Worm (Caenorhabditis elegans) whole organism, L4 larva: ENCODE data around the gene fipr-7.
A peak's percentile ranks its signal among the peaks of the same experiment; 100 is the strongest.

Source experiments
- F10B5.3 ChIP-seq: sonication (generic microtip); optimal IDR thresholded peaks from 2 replicates; lab custom pipeline; 2016; ENCODE audit warnings: mild to moderate bottlenecking, missing genetic modification characterization, missing compliant biosample characterization
- Y5F2A.4 ChIP-seq: fragments of 200-800 bp; sonication (Bioruptor generic); optimal IDR thresholded peaks from 2 replicates; lab custom pipeline; 2018; ENCODE audit warnings: mild to moderate bottlenecking, missing genetic modification characterization, missing compliant biosample characterization
- ZK337.2 ChIP-seq: fragments of 200-800 bp; sonication (Bioruptor generic); IDR thresholded peaks from 2 replicates; pipeline ENCODE4 v1.3.6; 2022; ENCODE audit warnings: missing genetic modification reagents, missing genetic modification characterization, missing compliant biosample characterization
- ZK546.5 ChIP-seq, 2 experiments: sonication (generic microtip); optimal IDR thresholded peaks; 2 replicates each; lab custom pipeline; 2017; ENCODE audit warnings: missing biosample characterization in 2 of 2, missing genetic modification characterization in 2 of 2
- aha-1 ChIP-seq: fragments of 150-350 bp; peaks from one replicate; lab custom pipeline; 2014; ENCODE audit warnings: missing biosample characterization, missing genetic modification characterization
- aly-2 ChIP-seq: sonication (generic microtip); optimal IDR thresholded peaks from 2 replicates; lab custom pipeline; 2018; ENCODE audit warnings: missing biosample characterization, missing genetic modification characterization
- ama-1 ChIP-seq: fragments of 150-350 bp; optimal IDR thresholded peaks from 2 replicates; lab custom pipeline; 2014; ENCODE audit warnings: inconsistent platforms, mixed read lengths
- arid-1 ChIP-seq: fragments of 200-800 bp; sonication (Bioruptor generic); conservative IDR thresholded peaks from 2 replicates; pipeline ENCODE4 v1.3.6; 2022; ENCODE audit warnings: missing genetic modification reagents, missing genetic modification characterization, missing compliant biosample characterization
- ceh-28 ChIP-seq: fragments of 150-350 bp; optimal IDR thresholded peaks from 2 replicates; lab custom pipeline; 2014; ENCODE audit warnings: missing biosample characterization, missing genetic modification reagents, missing genetic modification characterization
- ceh-82 ChIP-seq: sonication (generic microtip); optimal IDR thresholded peaks from 2 replicates; lab custom pipeline; 2017; ENCODE audit warnings: missing biosample characterization, missing genetic modification characterization
- daf-19 ChIP-seq: fragments of 200-800 bp; sonication (Bioruptor generic); conservative IDR thresholded peaks from 2 replicates; pipeline ENCODE4 v1.3.6; 2022; ENCODE audit warnings: missing genetic modification characterization, missing compliant biosample characterization
- dmd-6 ChIP-seq: fragments of 200-800 bp; sonication (Bioruptor generic); IDR thresholded peaks from 2 replicates; pipeline ENCODE4 v1.3.6; 2022; ENCODE audit warnings: missing genetic modification reagents, missing genetic modification characterization, missing compliant biosample characterization
- dmd-8 ChIP-seq: fragments of 200-800 bp; sonication (Bioruptor generic); IDR thresholded peaks from 2 replicates; pipeline ENCODE4 v1.3.6; 2022; ENCODE audit warnings: missing genetic modification characterization, missing compliant biosample characterization
- dmd-9 ChIP-seq: fragments of 200-800 bp; sonication (Bioruptor generic); IDR thresholded peaks from 2 replicates; pipeline ENCODE4 v1.3.6; 2022; ENCODE audit warnings: missing genetic modification reagents, missing genetic modification characterization, missing compliant biosample characterization
- dpl-1 ChIP-seq: fragments of 150-350 bp; optimal IDR thresholded peaks from 2 replicates; lab custom pipeline; 2014; ENCODE audit warnings: missing biosample characterization, missing genetic modification reagents, missing genetic modification characterization
- dve-1 ChIP-seq: sonication (generic microtip); optimal IDR thresholded peaks from 2 replicates; lab custom pipeline; 2017; ENCODE audit warnings: antibody characterized with exemption, mild to moderate bottlenecking, missing genetic modification characterization, missing compliant biosample characterization; ENCODE audit not compliant: insufficient read depth
- egl-27 ChIP-seq: sonication (generic microtip); optimal IDR thresholded peaks from 3 replicates; lab custom pipeline; 2017; ENCODE audit warnings: missing biosample characterization, missing genetic modification reagents, missing genetic modification characterization
- fkh-10 ChIP-seq: fragments of 150-350 bp; optimal IDR thresholded peaks from 2 replicates; lab custom pipeline; 2014; ENCODE audit warnings: missing biosample characterization, missing genetic modification reagents, missing genetic modification characterization
- lin-13 ChIP-seq: fragments of 150-350 bp; optimal IDR thresholded peaks from 2 replicates; lab custom pipeline; 2014; ENCODE audit warnings: missing biosample characterization, missing genetic modification reagents, missing genetic modification characterization
- lsy-2 ChIP-seq, 2 experiments: fragments of 150-350 bp in 1 of 2; sonication (generic microtip) in 1 of 2; optimal IDR thresholded peaks; 2 replicates each; lab custom pipeline; 2014 to 2017; ENCODE audit warnings: missing biosample characterization in 2 of 2, missing genetic modification characterization in 2 of 2
- madf-5 ChIP-seq, 2 experiments: fragments of 200-800 bp; sonication (Bioruptor generic); IDR thresholded peaks; 2 replicates each; pipeline ENCODE4 v1.3.6; 2022; ENCODE audit warnings: missing compliant biosample characterization in 2 of 2, missing genetic modification characterization in 2 of 2
- madf-9 ChIP-seq: fragments of 200-800 bp; sonication (Bioruptor generic); conservative IDR thresholded peaks from 2 replicates; pipeline ENCODE4 v1.3.6; 2022; ENCODE audit warnings: missing genetic modification reagents, missing genetic modification characterization, missing compliant biosample characterization
- mdl-1 ChIP-seq, 2 experiments: fragments of 150-350 bp in 1 of 2; sonication (generic microtip) in 1 of 2; optimal IDR thresholded peaks; 2 replicates each; lab custom pipeline; 2014 to 2017; ENCODE audit warnings: missing biosample characterization in 2 of 2, missing genetic modification characterization in 2 of 2
- mdt-29 ChIP-seq: fragments of 200-800 bp; sonication (Bioruptor generic); IDR thresholded peaks from 2 replicates; pipeline ENCODE4 v1.3.6; 2022; ENCODE audit warnings: missing genetic modification reagents, missing genetic modification characterization, missing compliant biosample characterization
- nhr-111 ChIP-seq: fragments of 200-800 bp; sonication (Bioruptor generic); optimal IDR thresholded peaks from 2 replicates; lab custom pipeline; 2018; ENCODE audit warnings: mild to moderate bottlenecking, missing genetic modification characterization, missing compliant biosample characterization
- nhr-237 ChIP-seq: sonication (generic microtip); optimal IDR thresholded peaks from 2 replicates; lab custom pipeline; 2017; ENCODE audit warnings: missing biosample characterization, missing genetic modification characterization
- nhr-25 ChIP-seq: sonication (generic microtip); optimal IDR thresholded peaks from 2 replicates; lab custom pipeline; 2017; ENCODE audit warnings: missing genetic modification characterization, mild to moderate bottlenecking, missing compliant biosample characterization, antibody characterized with exemption, moderate library complexity, borderline replicate concordance; ENCODE audit not compliant: insufficient read depth
- nhr-41 ChIP-seq: fragments of 200-800 bp; sonication (Bioruptor generic); IDR thresholded peaks from 2 replicates; pipeline ENCODE4 v1.3.6; 2022; ENCODE audit warnings: missing genetic modification reagents, missing genetic modification characterization, missing compliant biosample characterization
- nhr-42 ChIP-seq: fragments of 200-800 bp; sonication (Bioruptor generic); IDR thresholded peaks from 2 replicates; pipeline ENCODE4 v1.3.6; 2022; ENCODE audit warnings: missing genetic modification characterization, missing compliant biosample characterization
- nhr-76 ChIP-seq: fragments of 150-350 bp; optimal IDR thresholded peaks from 2 replicates; lab custom pipeline; 2014; ENCODE audit warnings: missing biosample characterization, missing genetic modification characterization
- nhr-77 ChIP-seq: fragments of 150-350 bp; optimal IDR thresholded peaks from 2 replicates; lab custom pipeline; 2014; ENCODE audit warnings: missing biosample characterization, missing genetic modification characterization
- php-3 ChIP-seq: fragments of 200-800 bp; sonication (Bioruptor generic); IDR thresholded peaks from 2 replicates; pipeline ENCODE4 v1.3.6; 2022; ENCODE audit warnings: missing genetic modification reagents, missing genetic modification characterization, missing compliant biosample characterization
- rbr-2 ChIP-seq: sonication (generic microtip); optimal IDR thresholded peaks from 2 replicates; lab custom pipeline; 2016; ENCODE audit warnings: missing genotype, missing genetic modification characterization, missing compliant biosample characterization
- saeg-2 ChIP-seq: fragments of 200-800 bp; sonication (Bioruptor generic); IDR thresholded peaks from 2 replicates; pipeline ENCODE4 v1.3.6; 2022; ENCODE audit warnings: missing genetic modification reagents, missing genetic modification characterization, missing compliant biosample characterization
- snpc-1.2 ChIP-seq: fragments of 200-800 bp; sonication (Bioruptor generic); IDR thresholded peaks from 2 replicates; pipeline ENCODE4 v1.3.6; 2022; ENCODE audit warnings: missing genetic modification reagents, missing genetic modification characterization, missing compliant biosample characterization
- snpc-4 ChIP-seq: fragments of 150-350 bp; optimal IDR thresholded peaks from 2 replicates; lab custom pipeline; 2014; ENCODE audit warnings: missing biosample characterization, missing genetic modification characterization
- spr-3 ChIP-seq: fragments of 200-800 bp; sonication (Bioruptor generic); optimal IDR thresholded peaks from 2 replicates; lab custom pipeline; 2018; ENCODE audit warnings: mild to moderate bottlenecking, missing genetic modification characterization, missing compliant biosample characterization
- tag-97 ChIP-seq: fragments of 200-800 bp; sonication (Bioruptor generic); IDR thresholded peaks from 2 replicates; pipeline ENCODE4 v1.3.6; 2022; ENCODE audit warnings: missing genetic modification characterization, missing compliant biosample characterization
- tra-1 ChIP-seq: fragments of 200-800 bp; sonication (Bioruptor generic); IDR thresholded peaks from 2 replicates; pipeline ENCODE4 v1.3.6; 2022; ENCODE audit warnings: missing genetic modification reagents, missing genetic modification characterization, missing compliant biosample characterization
- unc-130 ChIP-seq: sonication (generic microtip); optimal IDR thresholded peaks from 2 replicates; lab custom pipeline; 2016; ENCODE audit warnings: missing genetic modification reagents, missing genetic modification characterization, missing compliant biosample characterization
- unc-39 ChIP-seq: sonication (generic microtip); optimal IDR thresholded peaks from 2 replicates; lab custom pipeline; 2017; ENCODE audit warnings: missing biosample characterization, missing genetic modification characterization
- vab-7 ChIP-seq: fragments of 200-800 bp; sonication (Bioruptor generic); IDR thresholded peaks from 2 replicates; pipeline ENCODE4 v1.3.6; 2022; ENCODE audit warnings: missing genetic modification reagents, missing genetic modification characterization, missing compliant biosample characterization
- zfp-3 ChIP-seq: fragments of 200-800 bp; sonication (Bioruptor generic); conservative IDR thresholded peaks from 2 replicates; pipeline ENCODE4 v1.3.6; 2022; ENCODE audit warnings: missing genetic modification reagents, missing genetic modification characterization, missing compliant biosample characterization
- zip-11 ChIP-seq: fragments of 200-800 bp; sonication (Bioruptor generic); IDR thresholded peaks from 2 replicates; pipeline ENCODE4 v1.3.6; 2022; ENCODE audit warnings: missing genetic modification characterization, missing compliant biosample characterization
- ztf-11 ChIP-seq: fragments of 150-350 bp; optimal IDR thresholded peaks from 2 replicates; lab custom pipeline; 2014; ENCODE audit warnings: missing biosample characterization, missing genetic modification characterization

The fipr-7 gene

ce11 chrV:10203435-10204009, 26.1 kb upstream of the fipr-7 start, which contains the start of gene chpf-1 (continued):
- no peak for TF ChIP-seq dmd-9 (GFP tag; lab: Robert Waterston, UW)
- no peak for TF ChIP-seq zip-11 (GFP tag; lab: Robert Waterston, UW)
- TF ChIP-seq madf-9 (GFP tag; lab: Robert Waterston, UW) = no peak
- TF ChIP-seq dpl-1 = no peak
- no peak for TF ChIP-seq mdt-29
- TF ChIP-seq fkh-10 (GFP tag; lab: Kevin White, UChicago) = no peak
- no peak for TF ChIP-seq ZK337.2 (GFP tag; lab: Robert Waterston, UW)
- TF ChIP-seq ama-1 (lab: Kevin White, UChicago) = no peak
- TF ChIP-seq rbr-2 (tag; lab: Kevin White, UChicago) = no peak
- no peak for TF ChIP-seq nhr-76 (tag; lab: Kevin White, UChicago)
- TF ChIP-seq mdl-1 (tag; optimal IDR thresholded peaks at IDR 0.05; lab: Kevin White, UChicago) = peak in 1 of 2 experiments; percentile 46
- peak; percentile 60 for TF ChIP-seq dve-1 (tag; lab: Kevin White, UChicago)
- TF ChIP-seq nhr-41 (GFP tag; lab: Robert Waterston, UW) = no peak
- no peak for TF ChIP-seq aly-2 (tag; lab: Kevin White, UChicago)
- TF ChIP-seq zfp-3 (GFP tag; lab: Robert Waterston, UW) = no peak
- TF ChIP-seq daf-19 (GFP tag; lab: Robert Waterston, UW) = no peak
- peak; percentile 64 for TF ChIP-seq ceh-28 (tag; lab: Kevin White, UChicago)
- TF ChIP-seq ceh-82 (tag; lab: Kevin White, UChicago) = no peak
- no peak for TF ChIP-seq ztf-11 (tag; lab: Kevin White, UChicago)
- TF ChIP-seq F10B5.3 (tag; lab: Kevin White, UChicago) = no peak
- no peak for TF ChIP-seq php-3
- TF ChIP-seq lsy-2 (tag; optimal IDR thresholded peaks at IDR 0.05; lab: Kevin White, UChicago) = peak in 1 of 2 experiments; percentile 23
- TF ChIP-seq egl-27 (tag; lab: Kevin White, UChicago) = no peak
- no peak for TF ChIP-seq nhr-237
- TF ChIP-seq nhr-77 (tag; lab: Kevin White, UChicago) = no peak
- no peak for TF ChIP-seq Y5F2A.4
- no peak for TF ChIP-seq arid-1 (GFP tag; lab: Robert Waterston, UW)
- TF ChIP-seq madf-5 (GFP tag; IDR thresholded peaks at IDR 0.05; lab: Robert Waterston, UW) = no peak
- TF ChIP-seq snpc-1.2 = no peak
- TF ChIP-seq aha-1 = no peak
- TF ChIP-seq spr-3 (GFP tag; lab: Kevin White, UChicago) = no peak
- TF ChIP-seq tra-1 = no peak
- TF ChIP-seq lin-13 (GFP tag; lab: Kevin White, UChicago) = no peak
- TF ChIP-seq nhr-42 (GFP tag; lab: Robert Waterston, UW) = no peak
- TF ChIP-seq unc-130 (GFP tag; lab: Kevin White, UChicago) = no peak
- TF ChIP-seq saeg-2 (GFP tag; lab: Robert Waterston, UW) = no peak
- no peak for TF ChIP-seq nhr-111
- TF ChIP-seq snpc-4 (tag; lab: Kevin White, UChicago) = no peak
- no peak for TF ChIP-seq ZK546.5 (tag; optimal IDR thresholded peaks at IDR 0.05; lab: Kevin White, UChicago)
- peak; percentile 23 for TF ChIP-seq nhr-25 (tag; lab: Kevin White, UChicago)
- no peak for TF ChIP-seq dmd-8
- TF ChIP-seq dmd-6 (GFP tag; lab: Robert Waterston, UW) = peak; percentile 33; the same call in 1 of the 2 replicates
- TF ChIP-seq tag-97 (GFP tag; lab: Robert Waterston, UW) = no peak
- no peak for TF ChIP-seq unc-39 (tag; lab: Kevin White, UChicago)
- TF ChIP-seq vab-7 (GFP tag; lab: Robert Waterston, UW) = no peak
- TF ChIP-seq, all 104 proteins: peak for 16
